Worm (Caenorhabditis elegans): ENCODE data around the gene prx-6.

DNA sequence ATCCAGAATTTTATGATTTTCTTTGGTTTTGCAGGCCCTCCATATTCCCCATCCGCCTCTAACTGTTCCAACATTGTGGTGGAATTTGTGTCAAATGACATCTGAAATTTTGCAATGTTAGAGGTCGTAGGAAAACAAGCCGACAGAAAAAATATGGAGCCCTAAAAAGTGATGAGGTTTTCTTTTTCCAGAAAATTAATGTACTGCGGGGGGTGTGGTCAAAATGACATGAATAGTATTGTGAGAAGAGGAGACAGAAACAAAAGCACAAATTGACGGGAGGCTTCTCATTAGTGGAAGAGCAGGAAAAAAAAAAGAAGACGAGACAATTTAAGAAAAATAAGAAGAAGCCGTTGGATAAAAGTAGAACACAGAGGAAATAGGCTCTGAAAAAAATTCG lies 19.7 kb downstream of the prx-6 start, which contains the start of gene ZC266.1:
- no peak for TF ChIP-seq lin-13 (GFP tag; optimal IDR thresholded peaks at IDR 0.05)
- TF ChIP-seq T20F7.1 (GFP tag; optimal IDR thresholded peaks at IDR 0.05), result no peak
- no peak for TF ChIP-seq lin-1 (GFP tag; IDR thresholded peaks at IDR 0.05)
- no peak for TF ChIP-seq lin-39 (tag; optimal IDR thresholded peaks at IDR 0.05)
- TF ChIP-seq attf-4 (tag; optimal IDR thresholded peaks at IDR 0.05), result no peak

Measured in whole organism, L4 larva.